Fruit fly (Drosophila melanogaster): Measurements from ENCODE around the gene CG15140.

dm6 chr2L:17262231-17262630 lies 23.8 kb upstream of the CG15140 start:
- TF ChIP-seq CTCF (optimal IDR thresholded peaks at IDR 0.05) (no peak), CG8478 (optimal IDR thresholded peaks at IDR 0.05) (no peak)

Data from S2 (cell line).